Worm (Caenorhabditis elegans): ENCODE data around the gene ZK550.2.

The ZK550.2 gene

ce11 chrIV:17262385-17262784, 17.0 kb downstream of the ZK550.2 start, which contains the start of gene ZK550.6:
TSS of gene ZK550.6 (minus strand) at chrIV:17262485.
- no peak for TF ChIP-seq zag-1 (tag; optimal IDR thresholded peaks at IDR 0.05)
- no peak for TF ChIP-seq tbx-2 (tag; optimal IDR thresholded peaks at IDR 0.05)
- TF ChIP-seq nhr-77 (tag; optimal IDR thresholded peaks at IDR 0.05) = no peak
- no peak for TF ChIP-seq nhr-237 (tag; optimal IDR thresholded peaks at IDR 0.05)
- no peak for TF ChIP-seq mml-1 (tag; optimal IDR thresholded peaks at IDR 0.05)
- no peak for TF ChIP-seq ceh-9 (tag; optimal IDR thresholded peaks at IDR 0.05)
- TF ChIP-seq ztf-4 (tag; optimal IDR thresholded peaks at IDR 0.05) = no peak
- TF ChIP-seq ZK546.5 (tag; optimal IDR thresholded peaks at IDR 0.05) = no peak
- TF ChIP-seq fkh-10 (GFP tag; optimal IDR thresholded peaks at IDR 0.05) = no peak

DNA sequence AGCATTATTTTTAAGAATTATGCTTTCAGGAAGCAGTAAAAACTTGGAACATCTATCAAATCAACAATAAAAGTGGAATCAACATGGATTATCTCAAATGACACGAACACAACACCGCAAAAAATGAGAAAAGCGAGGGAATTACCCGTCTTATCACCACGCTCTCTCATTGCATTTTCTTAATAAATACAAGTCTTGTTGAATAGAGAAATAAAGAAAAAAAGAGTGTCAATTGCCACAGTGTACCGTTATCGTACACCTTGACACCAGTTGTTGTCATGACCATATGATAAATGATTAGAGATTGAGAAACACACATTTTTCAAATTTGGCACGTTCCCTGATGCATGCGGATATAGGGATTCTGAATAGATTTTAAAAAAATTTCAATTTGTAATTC, 18.3 kb downstream of the ZK550.2 start:
- TF ChIP-seq eor-1 (tag; optimal IDR thresholded peaks at IDR 0.05) (no peak), nhr-28 (tag; optimal IDR thresholded peaks at IDR 0.05) (no peak), nhr-237 (tag; optimal IDR thresholded peaks at IDR 0.05) (no peak), nhr-67 (tag; optimal IDR thresholded peaks at IDR 0.05) (no peak), ceh-9 (tag; optimal IDR thresholded peaks at IDR 0.05) (no peak), hmg-11 (tag; optimal IDR thresholded peaks at IDR 0.05) (no peak), nhr-11 (tag; optimal IDR thresholded peaks at IDR 0.05) (no peak), pha-4 (tag; optimal IDR thresholded peaks at IDR 0.05) (peak; percentile 64), elt-2 (tag; optimal IDR thresholded peaks at IDR 0.05) (peak; percentile 96), mdl-1 (tag; optimal IDR thresholded peaks at IDR 0.05) (no peak), nfya-1 (tag; optimal IDR thresholded peaks at IDR 0.05; ENCODE audit: insufficient read depth) (peak; percentile 28), ama-1 (optimal IDR thresholded peaks at IDR 0.05) (no peak), nhr-76 (tag; optimal IDR thresholded peaks at IDR 0.05) (peak; percentile 85), nhr-43 (tag; optimal IDR thresholded peaks at IDR 0.05; ENCODE audit: poor library complexity, severe bottlenecking) (peak; percentile 28), elt-3 (tag; optimal IDR thresholded peaks at IDR 0.05) (no peak), nhr-23 (tag; optimal IDR thresholded peaks at IDR 0.05) (peak; percentile 56), jun-1 (tag; optimal IDR thresholded peaks at IDR 0.05) (peak; percentile 10), egl-27 (tag; optimal IDR thresholded peaks at IDR 0.05) (no peak), pqm-1 (tag; optimal IDR thresholded peaks at IDR 0.05) (peak; percentile 93)

- TF ChIP-seq daf-12 (tag; optimal IDR thresholded peaks at IDR 0.05) (no peak), fkh-2 (tag; optimal IDR thresholded peaks at IDR 0.05) (no peak), lsy-12 (tag; optimal IDR thresholded peaks at IDR 0.05) (no peak), lin-15B (tag; optimal IDR thresholded peaks at IDR 0.05) (no peak), nhr-77 (tag; optimal IDR thresholded peaks at IDR 0.05) (no peak), nhr-237 (tag; optimal IDR thresholded peaks at IDR 0.05) (no peak), elt-3 (tag; optimal IDR thresholded peaks at IDR 0.05) (no peak), nhr-43 (tag; optimal IDR thresholded peaks at IDR 0.05; ENCODE audit: poor library complexity, severe bottlenecking) (no peak), nhr-76 (tag; optimal IDR thresholded peaks at IDR 0.05) (no peak)
Observed at ce11 chrIV:17264714-17265113, 19.3 kb downstream of the ZK550.2 start, which contains the start of gene F26D10.13. TSS of gene F26D10.13 (minus strand) at chrIV:17264814.

DNA sequence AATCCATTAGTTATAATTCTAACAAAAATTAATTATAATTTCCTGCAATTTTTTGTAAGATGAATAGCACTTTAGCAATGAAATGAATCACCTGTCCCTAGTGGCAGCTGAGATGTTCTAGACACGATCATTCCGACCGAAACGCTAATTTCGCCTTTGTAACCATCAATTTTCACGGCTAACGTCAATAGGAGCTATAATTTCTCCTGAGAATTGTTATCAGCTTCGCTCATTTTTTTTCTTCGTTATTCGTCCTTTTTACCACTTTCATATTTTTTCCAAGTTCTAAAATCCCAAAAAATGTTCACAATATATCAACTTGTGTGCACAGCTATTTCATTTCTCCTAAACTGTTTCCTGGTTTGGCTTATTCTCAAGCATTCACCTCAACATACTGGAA, 19.9 kb downstream of the ZK550.2 start, which contains the start of gene str-187:
str-187 (plus strand) TSS at position 301 of the 400 bp plus-strand sequence.
- TF ChIP-seq aly-2 (tag; optimal IDR thresholded peaks at IDR 0.05) (no peak), mdl-1 (tag; optimal IDR thresholded peaks at IDR 0.05) (no peak)

ce11 chrIV:17265716-17266115, 20.3 kb downstream of the ZK550.2 start:
- TF ChIP-seq skn-1 (tag; optimal IDR thresholded peaks at IDR 0.05) (no peak), lin-15B (tag; optimal IDR thresholded peaks at IDR 0.05) (no peak), sea-2 (GFP tag; optimal IDR thresholded peaks at IDR 0.05) (no peak), tbx-2 (tag; optimal IDR thresholded peaks at IDR 0.05) (no peak)

DNA sequence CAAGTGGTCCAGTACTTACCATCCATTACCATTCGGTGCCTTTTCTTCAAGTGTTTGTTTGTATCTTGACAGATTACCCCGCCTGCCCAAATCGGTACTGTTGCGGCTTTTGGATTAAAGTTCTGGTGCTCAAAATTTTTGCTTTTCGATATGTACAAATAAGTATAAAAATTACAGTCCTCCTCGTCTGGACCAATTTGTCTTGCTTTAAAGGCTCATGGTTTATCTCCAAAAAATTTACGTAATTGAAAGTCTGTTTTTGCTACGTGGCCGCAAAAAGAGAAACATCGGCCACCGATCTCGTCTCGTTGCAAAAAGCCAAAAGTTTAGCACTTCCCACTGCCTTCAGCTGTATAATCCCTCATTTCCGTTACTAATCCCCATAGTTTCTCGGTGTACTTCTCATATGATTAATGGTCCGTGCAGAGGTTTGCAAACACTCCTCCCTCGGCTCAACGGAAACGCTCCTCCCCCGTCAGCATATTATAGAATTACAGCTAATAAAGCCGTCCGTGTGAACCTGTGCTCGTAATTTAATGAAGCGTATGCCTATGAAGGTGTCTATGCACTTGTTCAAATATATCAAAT, 22.0 kb downstream of the ZK550.2 start:
- TF ChIP-seq elt-3 (tag; optimal IDR thresholded peaks at IDR 0.05) (no peak), lin-39 (tag; optimal IDR thresholded peaks at IDR 0.05) (peak; percentile 77)
